Fruit fly (Drosophila melanogaster) whole organism, embryonic: Measurements from ENCODE around the gene CG14195.

ENCODE experiments used
- Abd-B ChIP-seq: fragments of 200-800 bp; sonication (Bioruptor generic); optimal IDR thresholded peaks from 2 replicates; lab custom pipeline; 2018; ENCODE audit warnings: missing biosample characterization, mild to moderate bottlenecking, missing genetic modification characterization, moderate library complexity
- Aef1 ChIP-seq: fragments of 200-800 bp; sonication (Bioruptor generic); IDR thresholded peaks from 3 replicates; pipeline ENCODE4 v1.3.6; 2022; ENCODE audit warnings: missing biosample characterization, missing genetic modification characterization
- B-H2 ChIP-seq: fragments of 200-800 bp; sonication (Bioruptor generic); optimal IDR thresholded peaks from 2 replicates; lab custom pipeline; 2018; ENCODE audit warnings: missing biosample characterization, mild to moderate bottlenecking, missing genetic modification characterization
- Bdp1 ChIP-seq: fragments of 200-800 bp; sonication (Bioruptor generic); optimal IDR thresholded peaks from 3 replicates; lab custom pipeline; 2016; ENCODE audit warnings: missing biosample characterization, missing genetic modification characterization
- Bgb ChIP-seq: fragments of 200-800 bp; sonication (Bioruptor generic); IDR thresholded peaks from 2 replicates; pipeline ENCODE4 v1.3.6; 2022; ENCODE audit warnings: missing biosample characterization, missing genetic modification characterization; ENCODE audit not compliant: partially characterized antibody
- Blimp-1 ChIP-seq: fragments of 200-800 bp; sonication (Bioruptor generic); optimal IDR thresholded peaks from 3 replicates; lab custom pipeline; 2018; ENCODE audit warnings: missing biosample characterization, missing genetic modification characterization, mild to moderate bottlenecking, moderate library complexity, missing genetic modification reagents
- Bteb2 ChIP-seq: fragments of 200-800 bp; sonication (Bioruptor generic); optimal IDR thresholded peaks from 2 replicates; lab custom pipeline; 2016; ENCODE audit warnings: missing biosample characterization, missing genetic modification characterization
- CG10209 ChIP-seq: fragments of 200-800 bp; sonication (Bioruptor generic); optimal IDR thresholded peaks from 3 replicates; lab custom pipeline; 2017; ENCODE audit warnings: missing biosample characterization, mild to moderate bottlenecking, missing genetic modification characterization, missing genetic modification reagents
- CG1233 ChIP-seq: fragments of 200-800 bp; sonication (Bioruptor generic); optimal IDR thresholded peaks from 4 replicates; lab custom pipeline; 2018; ENCODE audit warnings: missing biosample characterization, mild to moderate bottlenecking, missing genetic modification characterization
- CG13123 ChIP-seq: fragments of 200-800 bp; sonication (Bioruptor generic); optimal IDR thresholded peaks from 2 replicates; lab custom pipeline; 2016; ENCODE audit warnings: missing biosample characterization, missing genetic modification characterization
- CG13424 ChIP-seq: fragments of 200-800 bp; sonication (Bioruptor generic); optimal IDR thresholded peaks from 2 replicates; lab custom pipeline; 2019; ENCODE audit warnings: missing biosample characterization, mild to moderate bottlenecking, missing genetic modification characterization, moderate library complexity
- CG13775 ChIP-seq: fragments of 200-800 bp; sonication (Bioruptor generic); optimal IDR thresholded peaks from 3 replicates; lab custom pipeline; 2017; ENCODE audit warnings: missing biosample characterization, mild to moderate bottlenecking, missing genetic modification characterization
- CG1529 ChIP-seq: fragments of 200-800 bp; sonication (Bioruptor generic); optimal IDR thresholded peaks from 3 replicates; lab custom pipeline; 2018; ENCODE audit warnings: missing biosample characterization, missing genetic modification characterization
- CG1603 ChIP-seq: fragments of 200-800 bp; sonication (Bioruptor generic); optimal IDR thresholded peaks from 2 replicates; lab custom pipeline; 2019; ENCODE audit warnings: missing biosample characterization, mild to moderate bottlenecking, missing genetic modification characterization, moderate library complexity
- CG17361 ChIP-seq: fragments of 200-800 bp; sonication (Bioruptor generic); IDR thresholded peaks from 3 replicates; pipeline ENCODE4 v1.3.6; 2022; ENCODE audit warnings: missing biosample characterization, missing genetic modification characterization
- CG17385 ChIP-seq: fragments of 200-800 bp; sonication (Bioruptor generic); optimal IDR thresholded peaks from 3 replicates; lab custom pipeline; 2018; ENCODE audit warnings: missing biosample characterization, mild to moderate bottlenecking, missing genetic modification characterization
- CG18476 ChIP-seq: fragments of 200-800 bp; sonication (Bioruptor generic); optimal IDR thresholded peaks from 2 replicates; lab custom pipeline; 2016; ENCODE audit warnings: missing biosample characterization, mild to moderate bottlenecking, missing genetic modification characterization
- CG30020 ChIP-seq: fragments of 200-800 bp; optimal IDR thresholded peaks from 2 replicates; lab custom pipeline; 2019; ENCODE audit warnings: missing biosample characterization, mild to moderate bottlenecking, missing genetic modification characterization, moderate library complexity
- CG31441 ChIP-seq: fragments of 200-800 bp; sonication (Bioruptor generic); IDR thresholded peaks from 2 replicates; pipeline ENCODE4 v1.3.6; 2022; ENCODE audit warnings: missing biosample characterization, missing genetic modification characterization
- CG3995 ChIP-seq: fragments of 200-800 bp; sonication (Bioruptor generic); optimal IDR thresholded peaks from 3 replicates; lab custom pipeline; 2016; ENCODE audit warnings: missing biosample characterization, missing genetic modification characterization
- CG43689 ChIP-seq: fragments of 200-800 bp; sonication (Bioruptor generic); IDR thresholded peaks from 2 replicates; pipeline ENCODE4 v1.3.6; 2022; ENCODE audit warnings: missing biosample characterization, missing genetic modification characterization
- CG5953 ChIP-seq: fragments of 200-800 bp; sonication (Bioruptor generic); IDR thresholded peaks from 2 replicates; pipeline ENCODE4 v1.3.6; 2022; ENCODE audit warnings: missing biosample characterization, missing genetic modification characterization
- CG7556 ChIP-seq: fragments of 200-800 bp; sonication (Bioruptor generic); optimal IDR thresholded peaks from 2 replicates; lab custom pipeline; 2017; ENCODE audit warnings: missing biosample characterization, mild to moderate bottlenecking, missing genetic modification characterization
- CG8388 ChIP-seq: fragments of 200-800 bp; sonication (Bioruptor generic); optimal IDR thresholded peaks from 2 replicates; lab custom pipeline; 2019; ENCODE audit warnings: missing biosample characterization, mild to moderate bottlenecking, missing genetic modification characterization, moderate library complexity
- D19A ChIP-seq: fragments of 200-800 bp; optimal IDR thresholded peaks from 3 replicates; lab custom pipeline; 2019; ENCODE audit warnings: missing biosample characterization, mild to moderate bottlenecking, missing genetic modification characterization, moderate library complexity
- Fer1 ChIP-seq: fragments of 200-800 bp; sonication (Bioruptor generic); optimal IDR thresholded peaks from 2 replicates; lab custom pipeline; 2017; ENCODE audit warnings: missing biosample characterization, mild to moderate bottlenecking, missing genetic modification characterization
- Fer2 ChIP-seq: fragments of 200-800 bp; sonication (Bioruptor generic); optimal IDR thresholded peaks from 2 replicates; lab custom pipeline; 2018; ENCODE audit warnings: missing biosample characterization, mild to moderate bottlenecking, missing genetic modification characterization, moderate library complexity
- Gsc ChIP-seq: fragments of 200-800 bp; sonication (Bioruptor generic); IDR thresholded peaks from 2 replicates; pipeline ENCODE4 v1.3.6; 2022; ENCODE audit warnings: missing biosample characterization, missing genetic modification characterization
- Hand ChIP-seq: fragments of 200-800 bp; sonication (Bioruptor generic); optimal IDR thresholded peaks from 2 replicates; lab custom pipeline; 2017; ENCODE audit warnings: mild to moderate bottlenecking, missing biosample characterization, missing genetic modification reagents, missing genetic modification characterization
- Hr39 ChIP-seq: fragments of >200 bp; optimal IDR thresholded peaks from 2 replicates; lab custom pipeline; 2017
- Hsf ChIP-seq: fragments of 200-800 bp; sonication (Bioruptor generic); optimal IDR thresholded peaks from 3 replicates; lab custom pipeline; 2016; ENCODE audit warnings: missing biosample characterization, missing genetic modification characterization
- Meics ChIP-seq: fragments of 200-800 bp; sonication (Bioruptor generic); optimal IDR thresholded peaks from 2 replicates; lab custom pipeline; 2017; ENCODE audit warnings: missing biosample characterization, mild to moderate bottlenecking, missing genetic modification characterization
- Myb ChIP-seq: fragments of 200-800 bp; sonication (Bioruptor generic); optimal IDR thresholded peaks from 2 replicates; lab custom pipeline; 2016; ENCODE audit warnings: missing biosample characterization, missing genetic modification characterization
- Neu2 ChIP-seq: fragments of 200-800 bp; sonication (Bioruptor generic); optimal IDR thresholded peaks from 3 replicates; lab custom pipeline; 2016; ENCODE audit warnings: missing biosample characterization, missing genetic modification characterization, borderline replicate concordance
- Nf-YC ChIP-seq: fragments of 200-800 bp; optimal IDR thresholded peaks from 3 replicates; lab custom pipeline; 2019; ENCODE audit warnings: missing biosample characterization, mild to moderate bottlenecking, missing genetic modification characterization, moderate library complexity
- Taf1 ChIP-seq: fragments of 200-800 bp; sonication (Bioruptor generic); IDR thresholded peaks from 2 replicates; pipeline ENCODE4 v1.3.6; 2022; ENCODE audit warnings: missing biosample characterization, missing genetic modification characterization
- Xrp1 ChIP-seq: fragments of 200-800 bp; sonication (Bioruptor generic); IDR thresholded peaks from 2 replicates; pipeline ENCODE4 v1.3.6; 2022; ENCODE audit warnings: missing biosample characterization, missing genetic modification characterization
- al ChIP-seq: fragments of 200-800 bp; sonication (Bioruptor generic); IDR thresholded peaks from 2 replicates; pipeline ENCODE4 v1.3.6; 2022; ENCODE audit warnings: missing biosample characterization, missing genetic modification characterization
- dmrt11E ChIP-seq: fragments of 200-800 bp; sonication (Bioruptor generic); optimal IDR thresholded peaks from 3 replicates; lab custom pipeline; 2018; ENCODE audit warnings: missing biosample characterization, mild to moderate bottlenecking, missing genetic modification characterization, moderate library complexity
- dysf ChIP-seq: fragments of 200-800 bp; sonication (Bioruptor generic); IDR thresholded peaks from 3 replicates; pipeline ENCODE4 v1.3.6; 2022; ENCODE audit warnings: missing biosample characterization, missing genetic modification characterization
- esg ChIP-seq: fragments of 200-800 bp; sonication (Bioruptor generic); conservative IDR thresholded peaks from 2 replicates; pipeline ENCODE4 v1.3.6; 2022; ENCODE audit warnings: missing biosample characterization, missing genetic modification characterization
- gfzf ChIP-seq: fragments of 200-800 bp; sonication (Bioruptor generic); optimal IDR thresholded peaks from 2 replicates; lab custom pipeline; 2016; ENCODE audit warnings: missing biosample characterization, mild to moderate bottlenecking, missing genetic modification characterization, moderate library complexity
- grn ChIP-seq: fragments of 200-800 bp; sonication (Bioruptor generic); optimal IDR thresholded peaks from 3 replicates; lab custom pipeline; 2017; ENCODE audit warnings: missing biosample characterization, missing genetic modification characterization
- her ChIP-seq: fragments of 200-800 bp; sonication (Bioruptor generic); optimal IDR thresholded peaks from 2 replicates; lab custom pipeline; 2016; ENCODE audit warnings: missing biosample characterization, missing genetic modification characterization
- hth ChIP-seq: fragments of >200 bp; optimal IDR thresholded peaks from 2 replicates; lab custom pipeline; 2017; ENCODE audit warnings: inconsistent platforms
- kni ChIP-seq: fragments of 200-800 bp; sonication (Bioruptor generic); optimal IDR thresholded peaks from 3 replicates; lab custom pipeline; 2017; ENCODE audit warnings: mild to moderate bottlenecking, missing biosample characterization, missing genetic modification reagents, missing genetic modification characterization
- lilli ChIP-seq: fragments of 200-800 bp; sonication (Bioruptor generic); optimal IDR thresholded peaks from 3 replicates; lab custom pipeline; 2016; ENCODE audit warnings: missing biosample characterization, missing genetic modification characterization
- pita ChIP-seq: fragments of 200-800 bp; sonication (Bioruptor generic); optimal IDR thresholded peaks from 2 replicates; lab custom pipeline; 2017; ENCODE audit warnings: missing biosample characterization, mild to moderate bottlenecking, missing genetic modification characterization
- pros ChIP-seq: fragments of 200-800 bp; sonication (Bioruptor generic); optimal IDR thresholded peaks from 3 replicates; lab custom pipeline; 2019; ENCODE audit warnings: missing biosample characterization, mild to moderate bottlenecking, missing genetic modification characterization, moderate library complexity
- ro ChIP-seq: fragments of 200-800 bp; sonication (Bioruptor generic); IDR thresholded peaks from 2 replicates; pipeline ENCODE4 v1.3.6; 2022; ENCODE audit warnings: missing biosample characterization, missing genetic modification characterization
- so ChIP-seq: fragments of 200-800 bp; sonication (Bioruptor generic); IDR thresholded peaks from 3 replicates; pipeline ENCODE4 v1.3.6; 2022; ENCODE audit warnings: missing biosample characterization, missing genetic modification characterization
- ttk ChIP-seq: fragments of 200-800 bp; sonication (Bioruptor generic); IDR thresholded peaks from 2 replicates; pipeline ENCODE4 v2.1.2; 2022; ENCODE audit warnings: missing biosample characterization, missing genetic modification characterization

The CG14195 gene

dm6 chrX:19243379-19243834 is 31.5 kb upstream of the CG14195 start, which contains the start of gene CG7889:
TSS of gene CG7889 (plus strand) at chrX:19243631.
- TF ChIP-seq esg (GFP tag; lab: Robert Waterston, UW) (no peak), B-H2 (GFP tag; lab: Kevin White, UChicago) (peak; percentile 7), Fer1 (GFP tag; lab: Kevin White, UChicago) (peak; percentile 25), CG8388 (GFP tag; lab: Kevin White, UChicago) (no peak), Gsc (GFP tag; lab: Robert Waterston, UW) (no peak), hth (lab: Kevin White, UChicago) (no peak), CG30020 (tag; lab: Kevin White, UChicago) (peak; percentile 39), dysf (GFP tag; lab: Robert Waterston, UW) (no peak; the same call in 1 of the 3 replicates), Taf1 (GFP tag; lab: Robert Waterston, UW) (peak; percentile 18; the same call in 1 of the 2 replicates), pros (GFP tag; lab: Kevin White, UChicago) (no peak), Bteb2 (no peak), CG13424 (peak; percentile 54), gfzf (peak; percentile 64), CG7556 (GFP tag; lab: Kevin White, UChicago) (no peak), Aef1 (GFP tag; lab: Robert Waterston, UW) (no peak), CG3995 (GFP tag; lab: Kevin White, UChicago) (peak; percentile 70), grn (GFP tag; lab: Kevin White, UChicago) (no peak), al (GFP tag; lab: Robert Waterston, UW) (no peak), Blimp-1 (GFP tag; lab: Kevin White, UChicago) (peak; percentile 79), Neu2 (GFP tag; lab: Kevin White, UChicago) (no peak), Hsf (GFP tag; lab: Kevin White, UChicago) (peak; percentile 6), Fer2 (tag; lab: Kevin White, UChicago) (no peak), so (no peak), Hand (GFP tag; lab: Kevin White, UChicago) (no peak), Meics (peak; percentile 84), CG13123 (GFP tag; lab: Kevin White, UChicago) (no peak), kni (GFP tag; lab: Kevin White, UChicago) (no peak), CG17385 (no peak), Hr39 (lab: Kevin White, UChicago) (no peak), CG18476 (peak; percentile 21), Abd-B (GFP tag; lab: Kevin White, UChicago) (peak; percentile 2), CG1233 (GFP tag; lab: Kevin White, UChicago) (peak; percentile 22), CG31441 (GFP tag; lab: Robert Waterston, UW) (peak; percentile 42; the same call in 1 of the 2 replicates), CG43689 (GFP tag; lab: Robert Waterston, UW) (no peak), CG1603 (tag; lab: Kevin White, UChicago) (peak; percentile 64), CG17361 (GFP tag; lab: Robert Waterston, UW) (peak; percentile 67), Bdp1 (GFP tag; lab: Kevin White, UChicago) (no peak), pita (GFP tag; lab: Kevin White, UChicago) (no peak), CG13775 (GFP tag; lab: Kevin White, UChicago) (no peak), Myb (GFP tag; lab: Kevin White, UChicago) (no peak), ro (no peak), ttk (GFP tag; lab: Robert Waterston, UW) (no peak), her (GFP tag; lab: Kevin White, UChicago) (no peak), CG10209 (GFP tag; lab: Kevin White, UChicago) (peak; percentile 23), D19A (peak; percentile 98), dmrt11E (tag; lab: Kevin White, UChicago) (no peak), Xrp1 (GFP tag; lab: Robert Waterston, UW) (peak; percentile 26; the same call in 1 of the 2 replicates), CG5953 (no peak), Nf-YC (tag; lab: Kevin White, UChicago) (peak; percentile 25), CG1529 (no peak), Bgb (GFP tag; lab: Robert Waterston, UW) (no peak), lilli (GFP tag; lab: Kevin White, UChicago) (peak; percentile 53)
